Fruit fly (Drosophila melanogaster): Measurements from ENCODE around the gene BBIP1.
A peak's percentile ranks its signal among the peaks of the same experiment; 100 is the strongest.

BBIP1 gene

DNA sequence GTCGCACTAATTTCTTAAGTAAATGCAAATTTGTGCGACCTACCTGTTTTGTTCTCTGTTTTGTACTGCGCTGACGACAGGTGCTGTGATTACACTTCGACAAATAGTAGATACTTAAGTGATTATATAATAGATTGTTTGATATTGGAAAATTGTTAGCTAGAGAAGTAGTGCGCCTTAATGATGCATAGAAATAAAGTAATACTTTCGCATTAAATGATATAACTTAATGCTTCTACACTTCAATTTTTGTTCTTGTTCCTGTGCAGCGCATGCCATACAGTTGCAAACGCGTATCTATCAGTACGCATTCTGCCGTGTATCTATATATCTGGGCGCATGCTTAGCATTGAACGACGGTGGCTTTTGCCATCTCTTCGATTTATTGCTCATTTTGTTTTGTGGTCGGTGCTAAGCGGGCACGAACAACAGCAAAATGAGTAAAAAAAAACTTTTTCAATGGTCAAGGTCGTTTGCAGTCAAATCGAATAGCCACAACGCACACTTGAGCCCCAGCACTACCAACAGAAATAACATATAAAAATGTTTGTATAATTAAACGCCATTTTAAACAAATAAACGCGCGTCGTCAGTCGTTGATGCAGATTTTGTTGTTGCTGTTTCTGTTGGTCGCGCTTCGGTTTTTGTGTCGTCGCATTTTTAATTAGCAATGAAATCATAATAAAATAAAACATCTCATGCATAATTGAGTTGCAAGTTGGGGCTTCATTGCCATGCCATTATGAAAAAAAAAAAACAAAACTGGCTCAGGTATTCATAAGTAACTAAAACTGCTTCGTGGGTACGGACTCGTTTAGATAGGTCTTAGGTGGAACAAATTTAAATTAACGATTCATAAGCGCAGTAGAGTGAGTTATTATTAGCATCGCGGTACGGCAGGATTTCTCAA lies 26.4 kb downstream of the BBIP1 start:
- TF ChIP-seq psq (optimal IDR thresholded peaks at IDR 0.05) (no peak), CG8478 (optimal IDR thresholded peaks at IDR 0.05) (no peak), pan (optimal IDR thresholded peaks at IDR 0.05) (no peak), usp (GFP tag; optimal IDR thresholded peaks at IDR 0.05) (no peak), EcR (GFP tag; optimal IDR thresholded peaks at IDR 0.05) (no peak), Dll (optimal IDR thresholded peaks at IDR 0.05) (no peak)

dm6 chr3R:9433270-9433669 lies 29.1 kb downstream of the BBIP1 start:
- TF ChIP-seq CG8478 (optimal IDR thresholded peaks at IDR 0.05): no peak
- no peak for TF ChIP-seq EcR (GFP tag; optimal IDR thresholded peaks at IDR 0.05)
- TF ChIP-seq pan (optimal IDR thresholded peaks at IDR 0.05): no peak

DNA sequence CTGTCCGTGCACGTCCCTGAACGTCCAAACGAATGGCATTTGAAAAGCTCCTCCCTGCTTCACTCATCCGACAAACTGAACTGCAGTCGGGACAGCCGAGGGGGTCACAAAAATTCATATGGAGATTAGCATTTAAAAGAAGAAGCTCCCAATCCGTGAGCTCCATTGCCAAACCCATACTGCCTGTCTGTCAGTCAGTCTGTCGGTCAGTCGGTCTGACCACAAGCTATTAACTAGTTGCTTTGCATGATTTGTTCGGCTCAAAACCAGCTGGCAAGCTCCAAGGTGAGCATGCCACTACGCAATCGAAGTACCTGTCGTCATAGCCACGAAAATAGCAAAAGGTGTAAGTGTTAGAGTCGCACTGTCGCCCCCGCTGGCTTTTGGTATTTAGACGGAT lies 29.6 kb downstream of the BBIP1 start:
- TF ChIP-seq CG8478 (optimal IDR thresholded peaks at IDR 0.05): no peak
- TF ChIP-seq Dll (optimal IDR thresholded peaks at IDR 0.05): no peak
- TF ChIP-seq EcR (GFP tag; optimal IDR thresholded peaks at IDR 0.05): no peak
- no peak for TF ChIP-seq psq (optimal IDR thresholded peaks at IDR 0.05)
- TF ChIP-seq usp (GFP tag; optimal IDR thresholded peaks at IDR 0.05): no peak
- no peak for TF ChIP-seq pan (optimal IDR thresholded peaks at IDR 0.05)

DNA sequence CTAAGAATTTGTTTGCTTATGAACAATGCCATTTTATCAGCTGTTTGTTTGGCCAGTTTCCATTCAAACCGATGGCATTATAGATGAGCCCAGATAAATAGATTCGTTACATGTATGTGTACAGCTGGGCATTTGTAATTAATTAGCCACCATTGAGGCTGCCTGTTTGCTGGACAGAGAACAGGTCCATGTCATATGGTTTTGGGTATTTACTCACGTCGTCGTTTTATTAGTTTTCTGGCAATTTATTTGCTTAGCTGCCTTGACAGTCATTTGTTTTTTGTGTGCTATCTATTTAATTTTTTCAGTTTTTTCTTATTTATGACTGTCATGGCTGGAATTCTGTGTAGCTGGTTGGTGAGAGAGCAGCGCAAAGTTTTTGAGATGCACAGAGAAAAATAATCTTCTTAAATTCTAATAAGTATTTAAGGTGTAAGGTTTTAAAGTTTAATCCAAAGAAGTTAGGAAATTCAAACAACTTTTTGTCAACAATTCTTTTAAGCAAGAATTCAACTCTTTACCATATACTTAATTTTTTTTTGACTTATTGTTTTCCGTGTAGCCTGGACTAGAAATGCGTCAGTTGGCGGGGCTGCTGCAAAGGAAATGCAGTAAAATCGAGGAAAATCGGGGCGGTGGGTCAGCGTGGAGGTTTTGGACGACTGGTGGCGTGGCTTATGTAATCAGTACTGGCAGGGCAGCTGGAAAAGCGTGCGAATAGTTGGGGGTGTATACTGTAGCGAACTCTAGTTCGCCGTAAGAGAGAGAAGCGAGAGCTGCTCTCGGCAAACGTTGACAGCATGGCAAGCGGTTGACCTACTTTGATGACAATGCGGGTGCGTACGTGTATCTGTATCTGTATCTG lies 30.6 kb downstream of the BBIP1 start:
- no peak for TF ChIP-seq usp (GFP tag; optimal IDR thresholded peaks at IDR 0.05)
- no peak for TF ChIP-seq EcR (GFP tag; optimal IDR thresholded peaks at IDR 0.05)
- TF ChIP-seq Dll (optimal IDR thresholded peaks at IDR 0.05): no peak
- no peak for TF ChIP-seq psq (optimal IDR thresholded peaks at IDR 0.05)
- TF ChIP-seq CG8478 (optimal IDR thresholded peaks at IDR 0.05): no peak
- no peak for TF ChIP-seq pan (optimal IDR thresholded peaks at IDR 0.05)

DNA sequence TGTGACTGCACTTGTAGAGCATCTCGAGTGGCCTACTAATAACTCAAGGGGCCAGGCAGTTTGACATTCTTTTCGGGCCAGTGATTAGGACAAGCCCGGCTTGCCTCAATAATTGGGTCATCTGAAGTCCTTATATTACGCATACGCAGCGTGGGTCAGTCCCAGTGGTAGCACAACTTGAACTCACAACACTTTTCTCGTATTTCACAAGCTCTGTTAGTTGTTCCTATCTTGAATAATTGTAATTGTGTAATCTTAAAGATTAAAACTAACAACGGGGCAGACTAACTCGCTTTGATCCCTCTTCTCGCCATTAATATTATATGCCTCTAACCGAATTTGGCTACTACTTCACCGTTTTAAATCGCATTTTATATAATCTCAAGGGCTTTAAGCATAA lies 31.7 kb downstream of the BBIP1 start:
- no peak for TF ChIP-seq usp (GFP tag; optimal IDR thresholded peaks at IDR 0.05)
- TF ChIP-seq pan (optimal IDR thresholded peaks at IDR 0.05): no peak
- TF ChIP-seq Dll (optimal IDR thresholded peaks at IDR 0.05): no peak

- no peak for TF ChIP-seq EcR (GFP tag; optimal IDR thresholded peaks at IDR 0.05)
- no peak for TF ChIP-seq CG8478 (optimal IDR thresholded peaks at IDR 0.05)
- TF ChIP-seq Dll (optimal IDR thresholded peaks at IDR 0.05): peak; percentile 85
Measured at dm6 chr3R:9436358-9436972, 32.3 kb downstream of the BBIP1 start.

dm6 chr3R:9437618-9438017 lies 33.4 kb downstream of the BBIP1 start:
- no peak for TF ChIP-seq EcR (GFP tag; optimal IDR thresholded peaks at IDR 0.05)
- TF ChIP-seq psq (optimal IDR thresholded peaks at IDR 0.05): no peak
- no peak for TF ChIP-seq Dll (optimal IDR thresholded peaks at IDR 0.05)
- TF ChIP-seq pan (optimal IDR thresholded peaks at IDR 0.05): no peak
- TF ChIP-seq CG8478 (optimal IDR thresholded peaks at IDR 0.05): no peak
- no peak for TF ChIP-seq usp (GFP tag; optimal IDR thresholded peaks at IDR 0.05)

DNA sequence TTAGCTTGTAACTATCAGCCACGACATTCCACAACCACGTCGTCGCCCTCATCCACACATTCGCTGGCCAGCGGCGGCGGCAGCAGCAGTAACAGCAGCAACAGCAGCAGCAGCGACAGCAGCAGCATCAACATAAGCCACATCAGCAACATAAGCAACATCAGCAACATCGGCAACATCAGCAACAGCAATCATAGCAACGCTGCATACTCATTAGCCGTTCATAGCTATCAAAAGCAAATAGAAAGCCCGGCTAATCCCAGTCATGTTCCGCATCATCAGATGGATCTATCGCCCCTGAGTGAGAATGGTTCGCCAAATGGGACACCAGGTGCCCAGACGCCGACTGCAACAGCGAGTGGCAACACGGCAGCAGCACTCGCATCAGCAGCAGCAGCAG lies 36.9 kb downstream of the BBIP1 start:
- TF ChIP-seq pan (optimal IDR thresholded peaks at IDR 0.05) (no peak), Dll (optimal IDR thresholded peaks at IDR 0.05) (no peak), CG8478 (optimal IDR thresholded peaks at IDR 0.05) (no peak), EcR (GFP tag; optimal IDR thresholded peaks at IDR 0.05) (no peak), usp (GFP tag; optimal IDR thresholded peaks at IDR 0.05) (no peak), psq (optimal IDR thresholded peaks at IDR 0.05) (no peak)

dm6 chr3R:9441996-9442395 lies 37.8 kb downstream of the BBIP1 start:
- TF ChIP-seq pan (optimal IDR thresholded peaks at IDR 0.05) (no peak), psq (optimal IDR thresholded peaks at IDR 0.05) (no peak), EcR (GFP tag; optimal IDR thresholded peaks at IDR 0.05) (no peak), Dll (optimal IDR thresholded peaks at IDR 0.05) (no peak), CG8478 (optimal IDR thresholded peaks at IDR 0.05) (no peak), usp (GFP tag; optimal IDR thresholded peaks at IDR 0.05) (no peak)

dm6 chr3R:9448320-9448719 lies 44.1 kb downstream of the BBIP1 start:
- TF ChIP-seq pan (optimal IDR thresholded peaks at IDR 0.05) (no peak), usp (GFP tag; optimal IDR thresholded peaks at IDR 0.05) (no peak), psq (optimal IDR thresholded peaks at IDR 0.05) (no peak), EcR (GFP tag; optimal IDR thresholded peaks at IDR 0.05) (no peak), Dll (optimal IDR thresholded peaks at IDR 0.05) (no peak), CG8478 (optimal IDR thresholded peaks at IDR 0.05) (no peak)

- TF ChIP-seq CG8478 (optimal IDR thresholded peaks at IDR 0.05): no peak
- TF ChIP-seq pan (optimal IDR thresholded peaks at IDR 0.05): no peak
- TF ChIP-seq usp (GFP tag; optimal IDR thresholded peaks at IDR 0.05): no peak
- TF ChIP-seq psq (optimal IDR thresholded peaks at IDR 0.05): no peak
- no peak for TF ChIP-seq EcR (GFP tag; optimal IDR thresholded peaks at IDR 0.05)
- TF ChIP-seq Dll (optimal IDR thresholded peaks at IDR 0.05): no peak
Measured at dm6 chr3R:9450672-9451071, 46.5 kb downstream of the BBIP1 start.

dm6 chr3R:9454980-9455379 lies 50.8 kb downstream of the BBIP1 start:
- TF ChIP-seq CG8478 (optimal IDR thresholded peaks at IDR 0.05): no peak
- TF ChIP-seq psq (optimal IDR thresholded peaks at IDR 0.05): no peak
- no peak for TF ChIP-seq usp (GFP tag; optimal IDR thresholded peaks at IDR 0.05)
- TF ChIP-seq EcR (GFP tag; optimal IDR thresholded peaks at IDR 0.05): no peak
- no peak for TF ChIP-seq Dll (optimal IDR thresholded peaks at IDR 0.05)
- TF ChIP-seq pan (optimal IDR thresholded peaks at IDR 0.05): no peak
